Fruit fly (Drosophila melanogaster) whole organism, adult: ENCODE measurements around the gene vilya.

Source experiments
- Mnt ChIP-seq: fragments of 200-800 bp; sonication (Bioruptor generic); optimal IDR thresholded peaks from 2 replicates; lab custom pipeline; 2016; ENCODE audit warnings: missing biosample characterization, mild to moderate bottlenecking, missing genetic modification characterization
- ovo ChIP-seq: fragments of 200-800 bp; sonication (Bioruptor generic); optimal IDR thresholded peaks from 2 replicates; lab custom pipeline; 2016; ENCODE audit warnings: missing biosample characterization, missing genetic modification characterization
- pad ChIP-seq: fragments of 200-800 bp; sonication (Bioruptor generic); optimal IDR thresholded peaks from 3 replicates; lab custom pipeline; 2017; ENCODE audit warnings: missing biosample characterization, missing genetic modification characterization, mild to moderate bottlenecking, moderate library complexity, missing genetic modification reagents
- tj ChIP-seq: fragments of 200-800 bp; sonication (Bioruptor generic); optimal IDR thresholded peaks from 3 replicates; lab custom pipeline; 2017; ENCODE audit warnings: missing biosample characterization, mild to moderate bottlenecking, missing genetic modification characterization, moderate library complexity

dm6 chrX:2690376-2690775 lies 36.1 kb upstream of the vilya start:
- TF ChIP-seq Mnt (GFP tag; lab: Kevin White, UChicago) = no peak
- TF ChIP-seq pad (GFP tag; lab: Kevin White, UChicago) = no peak
- no peak for TF ChIP-seq ovo (GFP tag; lab: Kevin White, UChicago)
- no peak for TF ChIP-seq tj (GFP tag; lab: Kevin White, UChicago)
